Worm (Caenorhabditis elegans) whole organism, young adult: Measurements from ENCODE around the gene Y62H9A.7.

Source experiments
- ceh-100 ChIP-seq: fragments of 200-800 bp; sonication (Bioruptor generic); IDR thresholded peaks from 2 replicates; pipeline ENCODE4 v1.3.6; 2022; ENCODE audit warnings: missing genetic modification reagents, missing genetic modification characterization, missing compliant biosample characterization
- efl-1 ChIP-seq: fragments of 150-350 bp; optimal IDR thresholded peaks from 2 replicates; lab custom pipeline; 2014; ENCODE audit warnings: missing biosample characterization, missing genetic modification reagents, missing genetic modification characterization
- snpc-1.1 ChIP-seq: sonication (generic microtip); optimal IDR thresholded peaks from 2 replicates; lab custom pipeline; 2017; ENCODE audit warnings: missing genetic modification characterization, mild to moderate bottlenecking, missing compliant biosample characterization, antibody characterized with exemption, moderate library complexity, missing genotype, missing genetic modification reagents; ENCODE audit not compliant: insufficient read depth
- snpc-4 ChIP-seq, 5 experiments: fragments of 150-350 bp in 1 of 5; sonication (generic microtip) in 4 of 5; optimal IDR thresholded peaks; 2 replicates each; lab custom pipeline; 2014 to 2018; ENCODE audit warnings: missing genetic modification characterization in 5 of 5, missing biosample characterization in 3 of 5, antibody characterized with exemption in 2 of 5, mild to moderate bottlenecking in 2 of 5, missing compliant biosample characterization in 2 of 5, missing genotype in 2 of 5, moderate library complexity in 2 of 5, missing genetic modification reagents in 1 of 5
- unc-62 ChIP-seq: fragments of 150-350 bp; optimal IDR thresholded peaks from 2 replicates; lab custom pipeline; 2014; ENCODE audit warnings: missing biosample characterization, missing genetic modification reagents, missing genetic modification characterization

DNA sequence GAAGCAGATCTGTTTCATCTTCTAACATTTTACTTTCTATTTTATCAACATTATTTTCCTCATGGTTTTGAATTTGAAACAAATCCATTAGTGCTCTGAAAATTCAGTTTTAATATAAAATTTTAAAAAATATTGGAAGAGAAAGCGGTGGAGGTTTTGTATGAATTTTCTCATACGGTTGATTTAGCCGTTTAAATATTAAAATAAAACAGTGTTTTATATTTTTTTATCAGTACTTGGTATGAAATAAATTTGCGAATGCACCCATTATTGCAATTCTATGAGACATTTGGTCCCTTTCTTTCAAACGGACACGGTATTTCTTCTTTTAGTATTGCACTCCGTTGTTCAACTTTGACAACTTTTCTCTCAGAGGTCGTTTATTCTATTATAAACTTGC, 46.1 kb upstream of the Y62H9A.7 start, which contains the start of gene dot-1.4:
- TF ChIP-seq unc-62 (no peak), snpc-1.1 (no peak), snpc-4 (GFP tag; optimal IDR thresholded peaks at IDR 0.05; lab: Kevin White, UChicago) (no peak), snpc-4 (tag; optimal IDR thresholded peaks at IDR 0.05; lab: Kevin White, UChicago) (no peak), ceh-100 (no peak), efl-1 (GFP tag; lab: Kevin White, UChicago) (no peak)
